Worm (Caenorhabditis elegans): ENCODE data around the gene C48D5.3.

DNA sequence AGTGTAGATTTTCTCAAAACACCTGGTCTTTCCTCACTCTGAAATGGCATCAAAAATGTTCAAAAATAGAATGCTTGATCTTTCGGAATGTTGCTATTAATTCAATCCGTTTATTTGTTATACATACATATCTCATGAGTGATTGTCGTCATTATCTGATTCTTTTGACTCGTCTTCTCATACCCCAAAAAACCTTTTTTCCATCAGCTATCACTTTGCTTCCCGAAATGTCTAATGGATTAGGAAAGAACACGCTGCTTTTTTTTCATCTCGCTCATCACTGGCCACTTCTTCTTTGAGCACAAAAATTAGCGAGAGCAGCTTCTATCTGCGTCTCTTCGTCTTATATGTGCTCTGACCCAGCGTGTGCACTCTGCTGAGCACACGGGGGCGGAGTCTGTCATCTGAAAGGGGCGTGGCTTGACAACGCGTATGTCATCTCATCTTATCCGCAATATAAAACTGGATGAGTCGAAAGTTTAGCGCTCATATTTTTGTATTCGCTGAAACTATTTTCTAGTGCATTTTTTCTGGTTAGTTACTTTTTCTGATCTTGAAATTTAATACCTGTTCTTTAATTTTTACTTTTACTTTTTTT lies 16.7 kb downstream of the C48D5.3 start:
- no peak for TF ChIP-seq lim-6 (tag; optimal IDR thresholded peaks at IDR 0.05)
- TF ChIP-seq sox-2 (GFP tag; IDR thresholded peaks at IDR 0.05) = no peak
- TF ChIP-seq tbx-2 (tag; optimal IDR thresholded peaks at IDR 0.05) = no peak
- no peak for TF ChIP-seq F13H6.1 (tag; optimal IDR thresholded peaks at IDR 0.05)

Data from whole organism, late embryonic.